Fruit fly (Drosophila melanogaster) whole organism, prepupa: ENCODE measurements around the gene SPH93.
A peak's percentile ranks its signal among the peaks of the same experiment; 100 is the strongest.

ENCODE experiments used
- Blimp-1 ChIP-seq: fragments of 200-800 bp; sonication (Bioruptor generic); optimal IDR thresholded peaks from 3 replicates; lab custom pipeline; 2017; ENCODE audit warnings: missing biosample characterization, missing genetic modification characterization, mild to moderate bottlenecking, moderate library complexity, missing genetic modification reagents
- CG10631 ChIP-seq: fragments of 200-800 bp; sonication (Bioruptor generic); optimal IDR thresholded peaks from 2 replicates; lab custom pipeline; 2016; ENCODE audit warnings: missing biosample characterization, missing genetic modification characterization
- CG11294 ChIP-seq: fragments of 200-800 bp; sonication (Bioruptor generic); IDR thresholded peaks from 2 replicates; pipeline ENCODE4 v1.3.6; 2022; ENCODE audit warnings: missing biosample characterization, missing genetic modification characterization
- CG11762 ChIP-seq: fragments of 200-800 bp; sonication (Bioruptor generic); optimal IDR thresholded peaks from 3 replicates; lab custom pipeline; 2016; ENCODE audit warnings: missing biosample characterization, missing genetic modification characterization; ENCODE audit not compliant: insufficient read depth
- CG11902 ChIP-seq: fragments of 200-800 bp; sonication (Bioruptor generic); optimal IDR thresholded peaks from 3 replicates; lab custom pipeline; 2016; ENCODE audit warnings: missing biosample characterization, missing genetic modification characterization
- CG1621 ChIP-seq: fragments of 200-800 bp; sonication (Bioruptor generic); optimal IDR thresholded peaks from 3 replicates; lab custom pipeline; 2018; ENCODE audit warnings: missing biosample characterization, mild to moderate bottlenecking, missing genetic modification characterization
- CG16779 ChIP-seq: fragments of 200-800 bp; sonication (Bioruptor generic); optimal IDR thresholded peaks from 3 replicates; lab custom pipeline; 2017; ENCODE audit warnings: missing biosample characterization, mild to moderate bottlenecking, missing genetic modification characterization
- CG31627 ChIP-seq: fragments of 200-800 bp; sonication (Bioruptor generic); optimal IDR thresholded peaks from 3 replicates; lab custom pipeline; 2016; ENCODE audit warnings: missing biosample characterization, missing genetic modification characterization
- CG3919 ChIP-seq: fragments of 200-800 bp; sonication (Bioruptor generic); optimal IDR thresholded peaks from 3 replicates; lab custom pipeline; 2016; ENCODE audit warnings: missing biosample characterization, missing genetic modification characterization
- CG4318 ChIP-seq: fragments of 200-800 bp; sonication (Bioruptor generic); optimal IDR thresholded peaks from 3 replicates; lab custom pipeline; 2017; ENCODE audit warnings: missing biosample characterization, mild to moderate bottlenecking, missing genetic modification characterization
- CG6163 ChIP-seq: fragments of 200-800 bp; sonication (Bioruptor generic); IDR thresholded peaks from 3 replicates; pipeline ENCODE4 v1.3.6; 2022; ENCODE audit warnings: missing biosample characterization, missing genetic modification characterization
- CG6276 ChIP-seq: fragments of 200-800 bp; sonication (Bioruptor generic); optimal IDR thresholded peaks from 2 replicates; lab custom pipeline; 2017; ENCODE audit warnings: missing biosample characterization, mild to moderate bottlenecking, missing genetic modification characterization
- CG6792 ChIP-seq: fragments of 200-800 bp; sonication (Bioruptor generic); optimal IDR thresholded peaks from 3 replicates; lab custom pipeline; 2016; ENCODE audit warnings: missing biosample characterization, missing genetic modification characterization
- CG6808 ChIP-seq: fragments of 200-800 bp; sonication (Bioruptor generic); optimal IDR thresholded peaks from 3 replicates; lab custom pipeline; 2017; ENCODE audit warnings: missing biosample characterization, missing genetic modification characterization, mild to moderate bottlenecking, moderate library complexity, missing genetic modification reagents
- CG6854 ChIP-seq: fragments of 200-800 bp; sonication (Bioruptor generic); optimal IDR thresholded peaks from 2 replicates; lab custom pipeline; 2017; ENCODE audit warnings: missing biosample characterization, mild to moderate bottlenecking, missing genetic modification characterization
- CG7368 ChIP-seq: fragments of 200-800 bp; sonication (Bioruptor generic); optimal IDR thresholded peaks from 3 replicates; lab custom pipeline; 2016; ENCODE audit warnings: missing biosample characterization, missing genetic modification characterization
- CG8319 ChIP-seq: fragments of 200-800 bp; sonication (Bioruptor generic); optimal IDR thresholded peaks from 3 replicates; lab custom pipeline; 2016; ENCODE audit warnings: missing biosample characterization, missing genetic modification characterization
- CG8632 ChIP-seq: fragments of 200-800 bp; sonication (Bioruptor generic); optimal IDR thresholded peaks from 3 replicates; lab custom pipeline; 2016; ENCODE audit warnings: missing biosample characterization, missing genetic modification characterization
- Eip75B ChIP-seq: fragments of 200-800 bp; sonication (Bioruptor generic); optimal IDR thresholded peaks from 3 replicates; lab custom pipeline; 2016; ENCODE audit warnings: missing biosample characterization, missing genetic modification characterization
- Eip78C ChIP-seq: fragments of 200-800 bp; sonication (Bioruptor generic); peaks from one replicate; lab custom pipeline; 2016; ENCODE audit warnings: missing biosample characterization, missing genetic modification characterization
- Eip93F ChIP-seq: fragments of 200-800 bp; sonication (Bioruptor generic); optimal IDR thresholded peaks from 2 replicates; lab custom pipeline; 2016; ENCODE audit warnings: missing biosample characterization, mild to moderate bottlenecking, missing genetic modification characterization
- Ets21C ChIP-seq: fragments of 200-800 bp; sonication (Bioruptor generic); optimal IDR thresholded peaks from 3 replicates; lab custom pipeline; 2016; ENCODE audit warnings: missing biosample characterization, missing genetic modification characterization
- Ets96B ChIP-seq: fragments of 200-800 bp; optimal IDR thresholded peaks from 2 replicates; lab custom pipeline; 2019; ENCODE audit warnings: missing biosample characterization, mild to moderate bottlenecking, missing genetic modification characterization, moderate library complexity
- Gug ChIP-seq: fragments of 200-800 bp; sonication (Bioruptor generic); IDR thresholded peaks from 2 replicates; pipeline ENCODE4 v1.3.6; 2022; ENCODE audit warnings: missing biosample characterization, missing genetic modification characterization
- Hr38 ChIP-seq: sonication (Bioruptor generic); optimal IDR thresholded peaks from 2 replicates; lab custom pipeline; 2016; ENCODE audit warnings: missing biosample characterization, missing genetic modification characterization
- Hr4 ChIP-seq: fragments of 200-800 bp; sonication (Bioruptor generic); optimal IDR thresholded peaks from 3 replicates; lab custom pipeline; 2016; ENCODE audit warnings: missing biosample characterization, missing genetic modification characterization
- Lpt ChIP-seq: fragments of 200-800 bp; sonication (Bioruptor generic); optimal IDR thresholded peaks from 3 replicates; lab custom pipeline; 2016; ENCODE audit warnings: missing biosample characterization, missing genetic modification characterization
- Met ChIP-seq: fragments of 200-800 bp; sonication (Bioruptor generic); optimal IDR thresholded peaks from 3 replicates; lab custom pipeline; 2016; ENCODE audit warnings: missing biosample characterization, missing genetic modification characterization
- OdsH ChIP-seq: fragments of 200-800 bp; sonication (Bioruptor generic); optimal IDR thresholded peaks from 3 replicates; lab custom pipeline; 2016; ENCODE audit warnings: missing biosample characterization, missing genetic modification characterization
- Smox ChIP-seq: fragments of 200-800 bp; sonication (Bioruptor generic); optimal IDR thresholded peaks from 3 replicates; lab custom pipeline; 2016; ENCODE audit warnings: missing biosample characterization, missing genetic modification characterization
- Sox102F ChIP-seq: fragments of 200-800 bp; sonication (Bioruptor generic); optimal IDR thresholded peaks from 2 replicates; lab custom pipeline; 2016; ENCODE audit warnings: missing biosample characterization, mild to moderate bottlenecking, missing genetic modification characterization
- Sox14 ChIP-seq: fragments of 200-800 bp; sonication (Bioruptor generic); optimal IDR thresholded peaks from 3 replicates; lab custom pipeline; 2016; ENCODE audit warnings: missing biosample characterization, missing genetic modification characterization
- acj6 ChIP-seq: fragments of 200-800 bp; sonication (Bioruptor generic); optimal IDR thresholded peaks from 3 replicates; lab custom pipeline; 2016; ENCODE audit warnings: missing biosample characterization, missing genetic modification characterization
- cyc ChIP-seq: fragments of 200-800 bp; sonication (Bioruptor generic); optimal IDR thresholded peaks from 3 replicates; lab custom pipeline; 2016; ENCODE audit warnings: missing biosample characterization, missing genetic modification characterization
- eg ChIP-seq: fragments of 200-800 bp; sonication (Bioruptor generic); IDR thresholded peaks from 3 replicates; pipeline ENCODE4 v1.3.6; 2022; ENCODE audit warnings: missing biosample characterization, missing genetic modification characterization
- fd59A ChIP-seq: fragments of 200-800 bp; sonication (Bioruptor generic); optimal IDR thresholded peaks from 2 replicates; lab custom pipeline; 2017; ENCODE audit warnings: missing biosample characterization, mild to moderate bottlenecking, missing genetic modification characterization, missing genetic modification reagents
- fd85E ChIP-seq: fragments of 200-800 bp; sonication (Bioruptor generic); optimal IDR thresholded peaks from 3 replicates; lab custom pipeline; 2016; ENCODE audit warnings: missing biosample characterization, missing genetic modification characterization
- pdm3 ChIP-seq: fragments of 200-800 bp; sonication (Bioruptor generic); optimal IDR thresholded peaks from 3 replicates; lab custom pipeline; 2016; ENCODE audit warnings: missing biosample characterization, missing genetic modification characterization
- salr ChIP-seq, 2 experiments: fragments of 200-800 bp; sonication (Bioruptor generic); optimal IDR thresholded peaks; 3 replicates each; lab custom pipeline; 2016 to 2018; ENCODE audit warnings: missing biosample characterization in 2 of 2, missing genetic modification characterization in 2 of 2, mild to moderate bottlenecking in 1 of 2
- spab ChIP-seq: fragments of 200-800 bp; sonication (Bioruptor generic); optimal IDR thresholded peaks from 2 replicates; lab custom pipeline; 2017; ENCODE audit warnings: missing biosample characterization, mild to moderate bottlenecking, missing genetic modification characterization, missing genetic modification reagents
- ss ChIP-seq, 2 experiments: fragments of 200-800 bp; sonication (Bioruptor generic); optimal IDR thresholded peaks; 2 replicates in 1 of 2; 3 replicates in 1 of 2; lab custom pipeline; 2017 to 2018; ENCODE audit warnings: mild to moderate bottlenecking in 2 of 2, missing biosample characterization in 2 of 2, missing genetic modification characterization in 2 of 2, moderate library complexity in 1 of 2
- svp ChIP-seq: fragments of 200-800 bp; sonication (Bioruptor generic); peaks from one replicate; lab custom pipeline; 2016; ENCODE audit warnings: missing biosample characterization, missing genetic modification characterization
- vri ChIP-seq: fragments of 200-800 bp; sonication (Bioruptor generic); optimal IDR thresholded peaks from 3 replicates; lab custom pipeline; 2016; ENCODE audit warnings: missing biosample characterization, mild to moderate bottlenecking, missing genetic modification characterization

The SPH93 gene

dm6 chr2L:17421366-17421765, 34.4 kb downstream of the SPH93 start (continued):
- TF ChIP-seq Hr38 (no peak), spab (GFP tag; lab: Kevin White, UChicago) (peak; percentile 52), Eip93F (GFP tag; lab: Kevin White, UChicago) (no peak), CG6276 (no peak), CG6854 (GFP tag; lab: Kevin White, UChicago) (no peak), Ets21C (GFP tag; lab: Kevin White, UChicago) (peak; percentile 20), fd85E (GFP tag; lab: Kevin White, UChicago) (no peak), CG6163 (0 out of 3 replicates have a peak, but pooled peaks have one; percentile 26), acj6 (GFP tag; lab: Kevin White, UChicago) (peak; percentile 75), vri (GFP tag; lab: Kevin White, UChicago) (peak; percentile 9), CG11902 (GFP tag; lab: Kevin White, UChicago) (no peak), pdm3 (peak; percentile 53), Smox (peak; percentile 4), Met (GFP tag; lab: Kevin White, UChicago) (peak; percentile 60), Gug (no peak), CG3919 (GFP tag; lab: Kevin White, UChicago) (no peak), CG7368 (no peak), svp (GFP tag; lab: Kevin White, UChicago) (peak; percentile 64), cyc (peak; percentile 5), fd59A (GFP tag; lab: Kevin White, UChicago) (no peak), Sox14 (peak; percentile 13), ss (GFP tag; optimal IDR thresholded peaks at IDR 0.05; lab: Kevin White, UChicago) (no peak), Sox102F (peak; percentile 57), CG11294 (no peak; the same call in 1 of the 2 replicates), Eip78C (GFP tag; lab: Kevin White, UChicago) (no peak), CG8632 (peak; percentile 65)

DNA sequence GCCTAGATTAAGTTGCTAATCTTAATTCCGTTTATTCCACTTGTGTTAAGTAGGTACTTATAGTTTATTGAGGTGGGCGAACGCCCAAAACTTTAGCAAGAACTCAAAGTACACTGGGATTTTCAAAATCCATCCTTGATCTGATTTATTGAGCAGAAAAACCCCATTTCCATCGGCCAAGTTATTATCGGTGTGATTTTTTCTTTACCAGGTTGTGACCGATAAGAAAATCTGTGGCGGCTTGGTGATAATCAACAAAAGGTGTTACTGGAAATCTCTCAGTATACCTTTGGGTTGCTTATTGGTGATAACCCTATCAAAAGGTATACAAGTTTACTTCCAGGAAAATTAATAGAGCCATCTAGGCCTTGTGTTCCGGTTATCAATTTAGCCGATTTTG, 35.3 kb downstream of the SPH93 start:
- no peak for TF ChIP-seq CG8632
- TF ChIP-seq salr (GFP tag; optimal IDR thresholded peaks at IDR 0.05; lab: Kevin White, UChicago), result no peak
- no peak for TF ChIP-seq OdsH (GFP tag; lab: Kevin White, UChicago)
- TF ChIP-seq CG6792 (GFP tag; lab: Kevin White, UChicago), result no peak
- TF ChIP-seq Met (GFP tag; lab: Kevin White, UChicago), result no peak
- TF ChIP-seq CG10631 (GFP tag; lab: Kevin White, UChicago), result no peak
- no peak for TF ChIP-seq CG11762 (GFP tag; lab: Kevin White, UChicago)
- TF ChIP-seq CG11902 (GFP tag; lab: Kevin White, UChicago), result no peak
- TF ChIP-seq Eip78C (GFP tag; lab: Kevin White, UChicago), result no peak
- no peak for TF ChIP-seq fd85E (GFP tag; lab: Kevin White, UChicago)
- no peak for TF ChIP-seq Sox102F
- TF ChIP-seq CG4318, result no peak
- TF ChIP-seq CG3919 (GFP tag; lab: Kevin White, UChicago), result no peak
- TF ChIP-seq Ets96B (tag; lab: Kevin White, UChicago), result no peak
- TF ChIP-seq vri (GFP tag; lab: Kevin White, UChicago), result no peak
- TF ChIP-seq Blimp-1, result no peak

DNA sequence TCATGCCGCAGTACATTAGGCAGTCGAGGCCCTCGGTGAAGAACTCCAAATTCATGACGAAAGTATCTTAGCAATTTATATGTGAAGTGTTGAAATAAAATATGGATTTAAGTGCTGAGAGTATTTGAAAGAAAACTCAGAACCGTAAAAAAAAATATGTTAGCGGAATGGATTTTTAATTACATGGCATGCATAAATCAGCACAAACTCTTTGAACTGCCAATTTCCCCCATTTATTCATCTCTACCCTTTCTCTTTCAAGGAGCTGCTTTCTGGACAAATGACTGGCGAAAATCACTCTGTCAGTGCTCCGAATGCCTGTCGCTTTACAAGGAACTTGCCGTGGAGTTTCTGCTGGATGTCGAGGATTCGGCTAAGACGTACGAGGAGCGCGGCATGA, 43.2 kb downstream of the SPH93 start, which contains the start of gene Rsph9:
TSS of gene Rsph9 (minus strand) at position 101 of the 400 bp plus-strand sequence.
- TF ChIP-seq Sox102F, result no peak
- TF ChIP-seq eg (GFP tag; lab: Robert Waterston, UW), result no peak
- no peak for TF ChIP-seq Sox14
- no peak for TF ChIP-seq Hr38
- TF ChIP-seq CG4318, result no peak
- no peak for TF ChIP-seq CG11762 (GFP tag; lab: Kevin White, UChicago)
- TF ChIP-seq Hr4 (GFP tag; lab: Kevin White, UChicago), result no peak
- TF ChIP-seq ss (GFP tag; optimal IDR thresholded peaks at IDR 0.05; lab: Kevin White, UChicago), result no peak
- TF ChIP-seq salr (GFP tag; optimal IDR thresholded peaks at IDR 0.05; lab: Kevin White, UChicago), result no peak
- TF ChIP-seq CG31627 (GFP tag; lab: Kevin White, UChicago), result no peak
- no peak for TF ChIP-seq CG6808 (GFP tag; lab: Kevin White, UChicago)
- TF ChIP-seq CG3919 (GFP tag; lab: Kevin White, UChicago), result no peak
- no peak for TF ChIP-seq CG1621 (tag; lab: Kevin White, UChicago)
- TF ChIP-seq CG16779, result no peak
- TF ChIP-seq CG10631 (GFP tag; lab: Kevin White, UChicago), result no peak
- no peak for TF ChIP-seq Lpt (GFP tag; lab: Kevin White, UChicago)
- TF ChIP-seq Eip75B (GFP tag; lab: Kevin White, UChicago), result no peak
- no peak for TF ChIP-seq CG8319 (GFP tag; lab: Kevin White, UChicago)
